Fruit fly (Drosophila melanogaster) whole organism, embryonic: ENCODE measurements around the gene Rift.

Source experiments
- Atf3 ChIP-seq: fragments of 200-800 bp; sonication (Bioruptor generic); optimal IDR thresholded peaks from 3 replicates; lab custom pipeline; 2016; ENCODE audit warnings: missing biosample characterization, missing genetic modification characterization
- BEAF-32 ChIP-seq: fragments of 200-800 bp; sonication (Bioruptor generic); optimal IDR thresholded peaks from 3 replicates; lab custom pipeline; 2017; ENCODE audit warnings: missing biosample characterization, missing genetic modification characterization, mild to moderate bottlenecking, moderate library complexity, missing genetic modification reagents
- BtbVII ChIP-seq: fragments of 200-800 bp; sonication (Bioruptor generic); optimal IDR thresholded peaks from 3 replicates; lab custom pipeline; 2017; ENCODE audit warnings: missing biosample characterization, mild to moderate bottlenecking, missing genetic modification characterization
- CG11398 ChIP-seq: fragments of 200-800 bp; sonication (Bioruptor generic); optimal IDR thresholded peaks from 2 replicates; lab custom pipeline; 2016; ENCODE audit warnings: missing biosample characterization, missing genetic modification characterization
- CG12236 ChIP-seq: fragments of 200-800 bp; sonication (Bioruptor generic); optimal IDR thresholded peaks from 2 replicates; lab custom pipeline; 2016; ENCODE audit warnings: missing biosample characterization, missing genetic modification characterization
- CG15479 ChIP-seq: fragments of 200-800 bp; sonication (Bioruptor generic); optimal IDR thresholded peaks from 3 replicates; lab custom pipeline; 2019; ENCODE audit warnings: missing biosample characterization, mild to moderate bottlenecking, missing genetic modification characterization, moderate library complexity
- CG15514 ChIP-seq: fragments of 200-800 bp; sonication (Bioruptor generic); optimal IDR thresholded peaks from 3 replicates; lab custom pipeline; 2017; ENCODE audit warnings: missing biosample characterization, missing genetic modification characterization, mild to moderate bottlenecking, moderate library complexity, missing genetic modification reagents
- CG17912 ChIP-seq: fragments of 200-800 bp; sonication (Bioruptor generic); optimal IDR thresholded peaks from 2 replicates; lab custom pipeline; 2018; ENCODE audit warnings: missing biosample characterization, mild to moderate bottlenecking, missing genetic modification characterization
- CG18764 ChIP-seq: fragments of 200-800 bp; sonication (Bioruptor generic); optimal IDR thresholded peaks from 3 replicates; lab custom pipeline; 2016; ENCODE audit warnings: missing biosample characterization, missing genetic modification characterization
- CG2202 ChIP-seq: fragments of 200-800 bp; sonication (Bioruptor generic); optimal IDR thresholded peaks from 2 replicates; lab custom pipeline; 2018; ENCODE audit warnings: missing biosample characterization, mild to moderate bottlenecking, missing genetic modification characterization
- CG4282 ChIP-seq: fragments of 200-800 bp; sonication (Bioruptor generic); optimal IDR thresholded peaks from 2 replicates; lab custom pipeline; 2016; ENCODE audit warnings: missing biosample characterization, missing genetic modification characterization
- CG4424 ChIP-seq: fragments of 200-800 bp; sonication (Bioruptor generic); optimal IDR thresholded peaks from 3 replicates; lab custom pipeline; 2016; ENCODE audit warnings: missing biosample characterization, missing genetic modification characterization
- CG6654 ChIP-seq: fragments of 200-800 bp; sonication (Bioruptor generic); optimal IDR thresholded peaks from 2 replicates; lab custom pipeline; 2017; ENCODE audit warnings: missing biosample characterization, mild to moderate bottlenecking, missing genetic modification characterization
- CG7928 ChIP-seq: fragments of 200-800 bp; sonication (Bioruptor generic); optimal IDR thresholded peaks from 2 replicates; lab custom pipeline; 2017; ENCODE audit warnings: missing biosample characterization, mild to moderate bottlenecking, missing genetic modification characterization
- CG8089 ChIP-seq: fragments of 200-800 bp; sonication (Bioruptor generic); optimal IDR thresholded peaks from 3 replicates; lab custom pipeline; 2016; ENCODE audit warnings: missing biosample characterization, missing genetic modification characterization
- CG8359 ChIP-seq: fragments of 200-800 bp; sonication (Bioruptor generic); optimal IDR thresholded peaks from 2 replicates; lab custom pipeline; 2017; ENCODE audit warnings: missing biosample characterization, mild to moderate bottlenecking, missing genetic modification characterization, borderline replicate concordance
- Doc2 ChIP-seq: fragments of 200-800 bp; sonication (Bioruptor generic); IDR thresholded peaks from 2 replicates; pipeline ENCODE4 v1.3.6; 2022; ENCODE audit warnings: missing biosample characterization, missing genetic modification characterization
- HLH54F ChIP-seq: fragments of 200-800 bp; sonication (Bioruptor generic); optimal IDR thresholded peaks from 3 replicates; lab custom pipeline; 2016; ENCODE audit warnings: missing biosample characterization, missing genetic modification characterization
- HmgZ ChIP-seq: fragments of 200-800 bp; sonication (Bioruptor generic); optimal IDR thresholded peaks from 2 replicates; lab custom pipeline; 2018; ENCODE audit warnings: missing biosample characterization, mild to moderate bottlenecking, missing genetic modification characterization
- Hr51 ChIP-seq, 2 experiments: fragments of 200-800 bp; sonication (Bioruptor generic); optimal IDR thresholded peaks; 2 replicates in 1 of 2; 3 replicates in 1 of 2; lab custom pipeline; 2016 to 2018; ENCODE audit warnings: missing biosample characterization in 2 of 2, missing genetic modification characterization in 2 of 2, mild to moderate bottlenecking in 1 of 2, moderate library complexity in 1 of 2
- Oaz ChIP-seq: fragments of 200-800 bp; sonication (Bioruptor generic); IDR thresholded peaks from 2 replicates; pipeline ENCODE4 v1.3.6; 2022; ENCODE audit warnings: missing biosample characterization, missing genetic modification characterization
- Sin3A ChIP-seq: fragments of >200 bp; optimal IDR thresholded peaks from 2 replicates; lab custom pipeline; 2018
- Sox102F ChIP-seq: fragments of 200-800 bp; sonication (Bioruptor generic); optimal IDR thresholded peaks from 2 replicates; lab custom pipeline; 2018; ENCODE audit warnings: missing biosample characterization, mild to moderate bottlenecking, missing genetic modification characterization, moderate library complexity
- Stat92E ChIP-seq, 3 experiments: fragments of >200 bp in 2 of 3; fragments of 200-800 bp in 1 of 3; sonication (Bioruptor generic) in 1 of 3; optimal IDR thresholded peaks; 2 replicates each; lab custom pipeline; 2017 to 2019; ENCODE audit warnings: missing biosample characterization in 3 of 3, missing genetic modification characterization in 3 of 3, mild to moderate bottlenecking in 1 of 3, moderate library complexity in 1 of 3
- abd-A ChIP-seq: fragments of 200-800 bp; sonication (Bioruptor generic); optimal IDR thresholded peaks from 3 replicates; lab custom pipeline; 2019; ENCODE audit warnings: missing biosample characterization, mild to moderate bottlenecking, missing genetic modification characterization, moderate library complexity
- ap ChIP-seq: fragments of 200-800 bp; sonication (Bioruptor generic); IDR thresholded peaks from 2 replicates; pipeline ENCODE4 v1.3.6; 2022; ENCODE audit warnings: missing biosample characterization, missing genetic modification characterization
- cas ChIP-seq: fragments of 200-800 bp; sonication (Bioruptor generic); IDR thresholded peaks from 2 replicates; pipeline ENCODE4 v1.3.6; 2022; ENCODE audit warnings: missing biosample characterization, missing genetic modification characterization
- chinmo ChIP-seq: fragments of 200-800 bp; sonication (Bioruptor generic); IDR thresholded peaks from 4 replicates; pipeline ENCODE4 v1.3.6; 2022; ENCODE audit warnings: missing biosample characterization, missing genetic modification characterization; ENCODE audit not compliant: partially characterized antibody
- ci ChIP-seq: fragments of 200-800 bp; sonication (Bioruptor generic); IDR thresholded peaks from 3 replicates; pipeline ENCODE4 v1.3.6; 2022; ENCODE audit warnings: missing biosample characterization, missing genetic modification characterization
- da ChIP-seq: fragments of 200-800 bp; sonication (Bioruptor generic); optimal IDR thresholded peaks from 2 replicates; lab custom pipeline; 2016; ENCODE audit warnings: missing biosample characterization, missing genetic modification characterization
- dmrt11E ChIP-seq: fragments of 200-800 bp; sonication (Bioruptor generic); optimal IDR thresholded peaks from 3 replicates; lab custom pipeline; 2018; ENCODE audit warnings: missing biosample characterization, mild to moderate bottlenecking, missing genetic modification characterization, moderate library complexity
- en ChIP-seq: fragments of 200-800 bp; sonication (Bioruptor generic); optimal IDR thresholded peaks from 2 replicates; lab custom pipeline; 2016; ENCODE audit warnings: missing biosample characterization, missing genetic modification characterization
- ewg ChIP-seq: fragments of 200-800 bp; sonication (Bioruptor generic); optimal IDR thresholded peaks from 3 replicates; lab custom pipeline; 2017; ENCODE audit warnings: mild to moderate bottlenecking, missing biosample characterization, missing genetic modification reagents, missing genetic modification characterization
- gce ChIP-seq: fragments of 200-800 bp; sonication (Bioruptor generic); IDR thresholded peaks from 3 replicates; pipeline ENCODE4 v1.3.6; 2022; ENCODE audit warnings: missing biosample characterization, missing genetic modification characterization
- hkb ChIP-seq, 2 experiments: fragments of 200-800 bp in 1 of 2; fragments of >200 bp in 1 of 2; sonication (Bioruptor generic) in 1 of 2; IDR thresholded peaks in 1 of 2; optimal IDR thresholded peaks in 1 of 2; 2 replicates each; pipeline versions ENCODE4 v1.3.6 to Lab custom; 2017 to 2022; ENCODE audit warnings: missing biosample characterization in 1 of 2, missing genetic modification characterization in 1 of 2
- inv ChIP-seq: fragments of 200-800 bp; sonication (Bioruptor generic); IDR thresholded peaks from 2 replicates; pipeline ENCODE4 v1.3.6; 2022; ENCODE audit warnings: missing biosample characterization, missing genetic modification characterization; ENCODE audit not compliant: partially characterized antibody
- kay ChIP-seq: fragments of 200-800 bp; sonication (Bioruptor generic); optimal IDR thresholded peaks from 2 replicates; lab custom pipeline; 2016; ENCODE audit warnings: missing biosample characterization, missing genetic modification characterization
- lola ChIP-seq, 3 experiments: fragments of >200 bp in 2 of 3; fragments of 200-800 bp in 1 of 3; sonication (Bioruptor generic) in 1 of 3; optimal IDR thresholded peaks; 2 replicates each; lab custom pipeline; 2017 to 2019; ENCODE audit warnings: missing biosample characterization in 3 of 3, missing genetic modification characterization in 3 of 3, mild to moderate bottlenecking in 1 of 3, moderate library complexity in 1 of 3
- mam ChIP-seq: fragments of 200-800 bp; sonication (Bioruptor generic); optimal IDR thresholded peaks from 3 replicates; lab custom pipeline; 2016; ENCODE audit warnings: missing biosample characterization, missing genetic modification characterization
- pfk ChIP-seq: fragments of 200-800 bp; sonication (Bioruptor generic); optimal IDR thresholded peaks from 2 replicates; lab custom pipeline; 2018; ENCODE audit warnings: missing biosample characterization, mild to moderate bottlenecking, missing genetic modification characterization, moderate library complexity
- pros ChIP-seq: fragments of 200-800 bp; sonication (Bioruptor generic); optimal IDR thresholded peaks from 3 replicates; lab custom pipeline; 2019; ENCODE audit warnings: missing biosample characterization, mild to moderate bottlenecking, missing genetic modification characterization, moderate library complexity
- psq ChIP-seq: fragments of 200-800 bp; sonication (Bioruptor generic); optimal IDR thresholded peaks from 2 replicates; lab custom pipeline; 2017; ENCODE audit warnings: missing biosample characterization, missing genetic modification characterization
- slou ChIP-seq: fragments of 200-800 bp; sonication (Bioruptor generic); optimal IDR thresholded peaks from 3 replicates; lab custom pipeline; 2016; ENCODE audit warnings: missing biosample characterization, missing genetic modification characterization
- sna ChIP-seq: fragments of 200-800 bp; sonication (Bioruptor generic); IDR thresholded peaks from 2 replicates; pipeline ENCODE4 v1.3.6; 2022; ENCODE audit warnings: missing biosample characterization, missing genetic modification characterization; ENCODE audit not compliant: partially characterized antibody
- tup ChIP-seq: fragments of 200-800 bp; sonication (Bioruptor generic); optimal IDR thresholded peaks from 2 replicates; lab custom pipeline; 2016; ENCODE audit warnings: missing biosample characterization, mild to moderate bottlenecking, missing genetic modification characterization, moderate library complexity
- zen2 ChIP-seq: fragments of 200-800 bp; sonication (Bioruptor generic); IDR thresholded peaks from 3 replicates; pipeline ENCODE4 v1.3.6; 2022; ENCODE audit warnings: missing biosample characterization, missing genetic modification characterization; ENCODE audit not compliant: partially characterized antibody
- zfh1 ChIP-seq: fragments of 200-800 bp; sonication (Bioruptor generic); IDR thresholded peaks from 3 replicates; pipeline ENCODE4 v1.3.6; 2022; ENCODE audit warnings: missing biosample characterization, missing genetic modification characterization

Rift gene

DNA sequence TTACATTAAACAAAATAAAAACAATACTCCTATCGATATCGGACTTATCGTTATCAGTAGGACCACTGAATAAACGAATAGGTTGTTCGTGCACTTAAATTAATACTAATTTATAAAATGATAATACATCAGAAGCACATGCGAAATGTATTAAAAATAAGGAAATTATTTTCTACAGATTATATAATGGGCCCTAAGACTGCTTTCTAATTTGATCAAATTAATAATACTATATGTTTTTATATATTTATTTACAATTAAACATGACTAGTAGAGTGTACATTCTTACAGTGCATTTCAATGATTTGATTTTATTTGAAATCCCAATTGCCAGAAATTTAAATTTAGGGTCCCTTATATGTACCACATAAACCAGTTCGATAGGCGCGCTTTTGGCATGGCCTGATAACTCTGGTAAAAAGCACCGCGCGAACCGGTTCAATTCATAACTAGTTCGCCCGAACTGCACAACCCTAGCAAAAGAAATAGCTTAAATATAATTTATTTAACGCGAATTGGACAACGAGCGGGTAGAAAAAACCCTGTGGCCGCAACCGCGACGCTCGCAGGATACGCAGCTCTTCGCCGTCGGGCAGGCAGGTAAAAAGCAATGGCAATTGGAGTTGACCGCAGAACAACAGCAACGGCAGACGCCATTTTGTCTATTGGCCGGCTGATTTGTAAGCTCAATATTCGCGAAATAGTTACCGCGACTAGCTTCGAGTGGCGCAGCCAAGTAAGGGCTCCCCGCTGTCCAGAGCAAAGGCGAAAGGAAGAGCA, 33.2 kb downstream of the Rift start, which contains the start of the genes CG2126 and faf (continued):
- TF ChIP-seq CG2202, result peak; percentile 49
- TF ChIP-seq psq, result peak; percentile 35
- TF ChIP-seq zfh1, result peak; percentile 72; the same call in 2 of the 3 replicates
- no peak for TF ChIP-seq CG12236
- peak; percentile 51 for TF ChIP-seq BtbVII (GFP tag; lab: Kevin White, UChicago)
- no peak for TF ChIP-seq chinmo (GFP tag; lab: Robert Waterston, UW)
- peak; percentile 62 for TF ChIP-seq BEAF-32 (GFP tag; lab: Kevin White, UChicago)
- TF ChIP-seq CG4424 (GFP tag; lab: Kevin White, UChicago), result peak; percentile 74
- peak in 1 of 3 experiments; percentile 72 for TF ChIP-seq lola (GFP tag; optimal IDR thresholded peaks at IDR 0.05; lab: Kevin White, UChicago)
- peak; percentile 17 for TF ChIP-seq Sin3A
- peak; percentile 43 for TF ChIP-seq CG7928 (GFP tag; lab: Kevin White, UChicago)
- TF ChIP-seq CG17912 (GFP tag; lab: Kevin White, UChicago), result peak; percentile 42
- TF ChIP-seq CG8359 (GFP tag; lab: Kevin White, UChicago), result no peak
- peak; percentile 29 for TF ChIP-seq CG6654 (GFP tag; lab: Kevin White, UChicago)
- no peak for TF ChIP-seq pros (GFP tag; lab: Kevin White, UChicago)
- peak; percentile 74 for TF ChIP-seq mam
- TF ChIP-seq tup (GFP tag; lab: Kevin White, UChicago), result no peak
- no peak for TF ChIP-seq gce (GFP tag; lab: Robert Waterston, UW)
- no peak for TF ChIP-seq CG15479 (GFP tag; lab: Kevin White, UChicago)
- TF ChIP-seq slou, result peak; percentile 16
- peak; percentile 60; the same call in 1 of the 2 replicates for TF ChIP-seq cas (GFP tag; lab: Robert Waterston, UW)
- no peak for TF ChIP-seq Stat92E (GFP tag; optimal IDR thresholded peaks at IDR 0.05; lab: Kevin White, UChicago)
- no peak for TF ChIP-seq hkb (optimal IDR thresholded peaks at IDR 0.05; lab: Kevin White, UChicago)
- peak; percentile 79 for TF ChIP-seq hkb (GFP tag; IDR thresholded peaks at IDR 0.05; lab: Robert Waterston, UW)
- TF ChIP-seq zen2 (GFP tag; lab: Robert Waterston, UW), result no peak
- TF ChIP-seq CG15514, result peak; percentile 99
- TF ChIP-seq en (GFP tag; lab: Kevin White, UChicago), result no peak
- TF ChIP-seq Atf3, result peak; percentile 3
- TF ChIP-seq Sox102F (GFP tag; lab: Kevin White, UChicago), result peak; percentile 82
- TF ChIP-seq HLH54F, result peak; percentile 64
- TF ChIP-seq CG11398 (GFP tag; lab: Kevin White, UChicago), result no peak
- TF ChIP-seq ap (GFP tag; lab: Robert Waterston, UW), result no peak
- TF ChIP-seq CG4282 (GFP tag; lab: Kevin White, UChicago), result no peak
- no peak for TF ChIP-seq Doc2
- peak; percentile 10 to 84 for TF ChIP-seq Hr51 (GFP tag; optimal IDR thresholded peaks at IDR 0.05; lab: Kevin White, UChicago)
- TF ChIP-seq inv, result peak; percentile 31; the same call in 1 of the 2 replicates
- peak; percentile 84 for TF ChIP-seq ci
- TF ChIP-seq CG18764 (GFP tag; lab: Kevin White, UChicago), result peak; percentile 73
- peak; percentile 21 for TF ChIP-seq CG8089 (GFP tag; lab: Kevin White, UChicago)
- TF ChIP-seq da, result no peak
- TF ChIP-seq kay (GFP tag; lab: Kevin White, UChicago), result peak; percentile 75
- peak; percentile 76 for TF ChIP-seq dmrt11E (tag; lab: Kevin White, UChicago)
- TF ChIP-seq Oaz (GFP tag; lab: Robert Waterston, UW), result peak; percentile 63; the same call in 1 of the 2 replicates
- peak; percentile 70 for TF ChIP-seq HmgZ (tag; lab: Kevin White, UChicago)
- TF ChIP-seq pfk (GFP tag; lab: Kevin White, UChicago), result no peak
- no peak for TF ChIP-seq abd-A (tag; lab: Kevin White, UChicago)
- TF ChIP-seq sna (GFP tag; lab: Robert Waterston, UW), result no peak
- TF ChIP-seq ewg, result peak; percentile 56
